Worm (Caenorhabditis elegans) whole organism, late embryonic: Measurements from ENCODE around the gene Y113G7B.28.

ENCODE experiments used
- Y22D7AL.16 ChIP-seq: sonication (generic microtip); optimal IDR thresholded peaks from 2 replicates; lab custom pipeline; 2016; ENCODE audit warnings: missing genetic modification characterization, missing compliant biosample characterization
- ceh-30 ChIP-seq: fragments of 150-350 bp; optimal IDR thresholded peaks from 2 replicates; lab custom pipeline; 2014; ENCODE audit warnings: missing biosample characterization, missing genetic modification characterization
- fkh-10 ChIP-seq: fragments of 150-350 bp; optimal IDR thresholded peaks from 2 replicates; lab custom pipeline; 2014; ENCODE audit warnings: missing biosample characterization, missing genetic modification reagents, missing genetic modification characterization
- fkh-6 ChIP-seq: sonication (generic microtip); optimal IDR thresholded peaks from 2 replicates; lab custom pipeline; 2016; ENCODE audit warnings: missing genetic modification characterization, missing compliant biosample characterization
- hlh-6 ChIP-seq: sonication (generic microtip); optimal IDR thresholded peaks from 2 replicates; lab custom pipeline; 2016; ENCODE audit warnings: missing genotype, missing genetic modification characterization, missing compliant biosample characterization
- sdc-2 ChIP-seq: sonication (generic microtip); optimal IDR thresholded peaks from 2 replicates; lab custom pipeline; 2016; ENCODE audit warnings: missing genotype, missing genetic modification characterization, missing compliant biosample characterization
- unc-86 ChIP-seq: sonication (generic microtip); optimal IDR thresholded peaks from 2 replicates; lab custom pipeline; 2016; ENCODE audit warnings: missing genetic modification characterization, missing compliant biosample characterization

ce11 chrV:20237429-20237828 is 41.6 kb downstream of the Y113G7B.28 start, which contains the start of gene sld-5:
- no peak for TF ChIP-seq hlh-6
- TF ChIP-seq ceh-30: no peak
- TF ChIP-seq unc-86 (tag; lab: Kevin White, UChicago): no peak
- TF ChIP-seq Y22D7AL.16 (tag; lab: Kevin White, UChicago): no peak
- no peak for TF ChIP-seq fkh-6 (tag; lab: Kevin White, UChicago)
- TF ChIP-seq sdc-2: no peak
- TF ChIP-seq fkh-10 (GFP tag; lab: Kevin White, UChicago): no peak
